Fruit fly (Drosophila melanogaster) whole organism, adult: ENCODE data around the gene Wdr82.

ENCODE experiments used
- CG11617 ChIP-seq: fragments of 200-800 bp; sonication (Bioruptor generic); optimal IDR thresholded peaks from 2 replicates; lab custom pipeline; 2017; ENCODE audit warnings: mild to moderate bottlenecking, missing biosample characterization, missing genetic modification reagents, missing genetic modification characterization
- CG12768 ChIP-seq: fragments of 200-800 bp; sonication (Bioruptor generic); optimal IDR thresholded peaks from 2 replicates; lab custom pipeline; 2017; ENCODE audit warnings: missing biosample characterization, missing genetic modification characterization, mild to moderate bottlenecking, moderate library complexity, missing genetic modification reagents
- CG1620 ChIP-seq: fragments of 200-800 bp; sonication (Bioruptor generic); optimal IDR thresholded peaks from 2 replicates; lab custom pipeline; 2016; ENCODE audit warnings: missing biosample characterization, missing genetic modification characterization
- CG33017 ChIP-seq: fragments of 200-800 bp; sonication (Bioruptor generic); optimal IDR thresholded peaks from 2 replicates; lab custom pipeline; 2018; ENCODE audit warnings: missing biosample characterization, mild to moderate bottlenecking, missing genetic modification characterization, moderate library complexity
- CG5204 ChIP-seq: fragments of 200-800 bp; sonication (Bioruptor generic); optimal IDR thresholded peaks from 2 replicates; lab custom pipeline; 2016; ENCODE audit warnings: missing biosample characterization, missing genetic modification characterization
- CG7045 ChIP-seq: fragments of 200-800 bp; sonication (Bioruptor generic); optimal IDR thresholded peaks from 2 replicates; lab custom pipeline; 2017; ENCODE audit warnings: missing biosample characterization, mild to moderate bottlenecking, missing genetic modification characterization
- CG7101 ChIP-seq: fragments of 200-800 bp; sonication (Bioruptor generic); optimal IDR thresholded peaks from 2 replicates; lab custom pipeline; 2018; ENCODE audit warnings: missing biosample characterization, mild to moderate bottlenecking, missing genetic modification characterization, moderate library complexity
- Crg-1 ChIP-seq: fragments of 200-800 bp; sonication (Bioruptor generic); optimal IDR thresholded peaks from 2 replicates; lab custom pipeline; 2016; ENCODE audit warnings: missing biosample characterization, missing genetic modification characterization
- Mnt ChIP-seq: fragments of 200-800 bp; sonication (Bioruptor generic); optimal IDR thresholded peaks from 2 replicates; lab custom pipeline; 2016; ENCODE audit warnings: missing biosample characterization, mild to moderate bottlenecking, missing genetic modification characterization
- bab1 ChIP-seq: fragments of 200-800 bp; sonication (Bioruptor generic); optimal IDR thresholded peaks from 3 replicates; lab custom pipeline; 2019; ENCODE audit warnings: missing biosample characterization, mild to moderate bottlenecking, missing genetic modification characterization, moderate library complexity
- cic ChIP-seq: fragments of 200-800 bp; sonication (Bioruptor generic); optimal IDR thresholded peaks from 2 replicates; lab custom pipeline; 2017; ENCODE audit warnings: missing biosample characterization, mild to moderate bottlenecking, missing genetic modification characterization, moderate library complexity
- pad ChIP-seq: fragments of 200-800 bp; sonication (Bioruptor generic); optimal IDR thresholded peaks from 3 replicates; lab custom pipeline; 2017; ENCODE audit warnings: missing biosample characterization, missing genetic modification characterization, mild to moderate bottlenecking, moderate library complexity, missing genetic modification reagents
- toe ChIP-seq: fragments of 200-800 bp; sonication (Bioruptor generic); optimal IDR thresholded peaks from 2 replicates; lab custom pipeline; 2016; ENCODE audit warnings: missing biosample characterization, missing genetic modification characterization

DNA sequence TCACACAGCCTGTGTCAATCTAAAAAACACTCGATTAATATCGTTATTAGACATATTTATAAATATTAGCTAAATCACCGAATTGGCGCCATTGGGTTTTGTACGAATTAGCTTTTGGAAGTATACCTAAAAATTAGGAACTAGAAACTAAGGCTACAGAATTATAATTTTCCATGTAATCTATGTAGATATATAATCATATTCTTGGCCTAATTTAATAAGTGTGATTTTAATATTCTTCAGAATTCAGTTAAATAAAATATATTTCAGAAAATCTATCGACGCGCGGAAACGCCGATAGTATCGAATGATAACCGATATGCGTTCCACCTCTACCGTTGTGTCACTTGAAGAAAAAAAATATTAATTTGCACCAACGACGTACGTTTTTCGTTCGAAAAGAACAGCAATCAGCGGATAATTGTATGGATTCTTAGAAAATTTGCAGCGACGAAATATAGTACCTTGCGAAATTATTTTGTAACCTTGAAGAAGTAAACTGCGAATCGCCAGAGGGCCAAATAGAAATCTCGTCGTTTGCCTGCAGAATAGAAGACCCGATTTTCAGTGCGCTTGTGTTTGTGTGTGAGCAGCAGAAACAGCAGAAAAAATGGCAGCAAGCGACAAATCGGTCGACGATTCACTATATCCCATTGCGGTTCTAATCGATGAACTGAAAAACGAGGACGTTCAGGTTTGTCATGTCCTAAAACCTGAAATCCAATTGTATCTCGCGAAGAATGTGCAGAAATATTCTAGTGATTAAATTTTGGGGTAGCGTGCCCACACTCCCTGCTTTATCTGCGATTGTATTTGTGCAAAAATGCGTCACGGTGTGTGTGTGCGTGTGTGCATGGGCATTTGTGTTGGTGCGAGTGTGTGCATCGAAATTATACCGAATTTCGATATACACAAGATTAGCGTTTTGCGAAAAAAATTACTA is 8.3 kb upstream of the Wdr82 start, which contains the start of gene Pp2A-29B:
- TF ChIP-seq bab1 (GFP tag; lab: Kevin White, UChicago) (no peak), Mnt (GFP tag; lab: Kevin White, UChicago) (peak; percentile 45), cic (GFP tag; lab: Kevin White, UChicago) (peak; percentile 70), CG12768 (GFP tag; lab: Kevin White, UChicago) (no peak), CG11617 (GFP tag; lab: Kevin White, UChicago) (peak; percentile 37), pad (GFP tag; lab: Kevin White, UChicago) (peak; percentile 27), CG5204 (no peak), Crg-1 (GFP tag; lab: Kevin White, UChicago) (peak; percentile 72), CG7101 (tag; lab: Kevin White, UChicago) (peak; percentile 45), CG33017 (peak; percentile 25), CG1620 (GFP tag; lab: Kevin White, UChicago) (peak; percentile 60), CG7045 (no peak), toe (GFP tag; lab: Kevin White, UChicago) (peak; percentile 86)
